Fruit fly (Drosophila melanogaster): ENCODE data around the gene Adi1.

The Adi1 gene

DNA sequence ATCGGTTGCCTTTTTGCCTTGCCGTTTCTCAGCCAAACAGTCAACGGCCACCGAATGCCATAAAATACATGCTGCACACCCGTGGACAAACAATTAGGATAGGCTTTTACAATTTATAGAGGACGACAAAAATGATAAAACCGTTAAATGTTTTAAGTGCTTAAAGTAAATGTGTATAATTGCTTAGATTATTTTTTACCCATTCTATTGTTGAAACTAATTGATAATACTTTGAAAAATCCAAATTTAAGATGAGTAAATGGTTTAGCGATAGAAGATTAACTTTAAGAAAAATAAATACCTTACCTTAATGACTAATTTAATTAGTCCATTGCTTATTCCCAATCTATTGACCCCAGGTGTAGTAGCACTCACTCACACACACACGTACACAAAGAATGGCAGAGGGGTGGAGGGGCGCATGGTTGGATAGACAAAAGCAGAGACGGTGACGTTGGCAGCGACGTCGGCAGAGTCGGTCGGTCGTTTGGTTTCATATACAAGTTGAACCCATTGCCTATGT lies 15.4 kb downstream of the Adi1 start (continued):
- TF ChIP-seq CG11723 (GFP tag; optimal IDR thresholded peaks at IDR 0.05): peak; percentile 92
- peak; percentile 96 for TF ChIP-seq CG12104 (GFP tag; optimal IDR thresholded peaks at IDR 0.05)
- TF ChIP-seq CG18011 (GFP tag; optimal IDR thresholded peaks at IDR 0.05): peak; percentile 79
- TF ChIP-seq shn (GFP tag; optimal IDR thresholded peaks at IDR 0.05): peak; percentile 79
- peak; percentile 91 for TF ChIP-seq CG33557 (GFP tag; optimal IDR thresholded peaks at IDR 0.05)
- no peak for TF ChIP-seq CG13287 (GFP tag; IDR thresholded peaks at IDR 0.05; ENCODE audit: partially characterized antibody)
- peak; percentile 95 for TF ChIP-seq peb (GFP tag; IDR thresholded peaks at IDR 0.05)
- peak; percentile 92 for TF ChIP-seq CG32772 (GFP tag; IDR thresholded peaks at IDR 0.05)
- TF ChIP-seq Ada2b (GFP tag; IDR thresholded peaks at IDR 0.05): peak; percentile 90
- peak; percentile 76 for TF ChIP-seq CG31388 (GFP tag; optimal IDR thresholded peaks at IDR 0.05)
- TF ChIP-seq tup (GFP tag; optimal IDR thresholded peaks at IDR 0.05): peak; percentile 62
- TF ChIP-seq CG3065 (GFP tag; optimal IDR thresholded peaks at IDR 0.05): peak; percentile 30
- TF ChIP-seq fd102C (GFP tag; optimal IDR thresholded peaks at IDR 0.05): peak; percentile 76
- peak; percentile 90 for TF ChIP-seq jumu (GFP tag; optimal IDR thresholded peaks at IDR 0.05)
- TF ChIP-seq CG12071 (GFP tag; optimal IDR thresholded peaks at IDR 0.05): peak; percentile 87
- TF ChIP-seq Nf-YB (GFP tag; optimal IDR thresholded peaks at IDR 0.05): peak; percentile 85
- TF ChIP-seq ato (GFP tag; IDR thresholded peaks at IDR 0.05; ENCODE audit: partially characterized antibody): no peak
- TF ChIP-seq CG11560 (tag; IDR thresholded peaks at IDR 0.05): peak; percentile 80
- peak; percentile 58 for TF ChIP-seq CG17802 (tag; optimal IDR thresholded peaks at IDR 0.05)
- peak; percentile 78 for TF ChIP-seq CG12744 (GFP tag; optimal IDR thresholded peaks at IDR 0.05)
- peak; percentile 96 for TF ChIP-seq CG13424 (tag; optimal IDR thresholded peaks at IDR 0.05)
- peak; percentile 93 for TF ChIP-seq klu (GFP tag; IDR thresholded peaks at IDR 0.05)
- peak; percentile 67 for TF ChIP-seq gcm2 (GFP tag; optimal IDR thresholded peaks at IDR 0.05)
- TF ChIP-seq CG4707 (GFP tag; optimal IDR thresholded peaks at IDR 0.05): peak; percentile 80
- TF ChIP-seq ac (GFP tag; optimal IDR thresholded peaks at IDR 0.05): peak; percentile 71
- no peak for TF ChIP-seq pita (GFP tag; optimal IDR thresholded peaks at IDR 0.05)
- peak; percentile 96 for TF ChIP-seq lab (GFP tag; optimal IDR thresholded peaks at IDR 0.05)
- peak; percentile 84 for TF ChIP-seq pb (GFP tag; optimal IDR thresholded peaks at IDR 0.05)
- TF ChIP-seq Ssrp (tag; optimal IDR thresholded peaks at IDR 0.05): peak; percentile 91
- peak; percentile 99 for TF ChIP-seq CG11696 (GFP tag; IDR thresholded peaks at IDR 0.05)
- TF ChIP-seq mam (GFP tag; optimal IDR thresholded peaks at IDR 0.05): peak; percentile 88
- TF ChIP-seq prd (optimal IDR thresholded peaks at IDR 0.05): no peak
- peak; percentile 95 for TF ChIP-seq prd (GFP tag; IDR thresholded peaks at IDR 0.05)
- peak; percentile 93 for TF ChIP-seq D19A (tag; optimal IDR thresholded peaks at IDR 0.05)
- peak; percentile 89 for TF ChIP-seq tin (GFP tag; optimal IDR thresholded peaks at IDR 0.05)
- TF ChIP-seq BEAF-32 (GFP tag; optimal IDR thresholded peaks at IDR 0.05): peak; percentile 6
- peak; percentile 84 for TF ChIP-seq her (GFP tag; optimal IDR thresholded peaks at IDR 0.05)
- peak; percentile 89; the same call in 1 of the 3 replicates for TF ChIP-seq CG3726 (GFP tag; IDR thresholded peaks at IDR 0.05)
- TF ChIP-seq chn (GFP tag; optimal IDR thresholded peaks at IDR 0.05): peak; percentile 87
- peak; percentile 84 for TF ChIP-seq tx (GFP tag; optimal IDR thresholded peaks at IDR 0.05)
- TF ChIP-seq insv (GFP tag; optimal IDR thresholded peaks at IDR 0.05): peak in 1 of 2 experiments; percentile 75
- peak; percentile 87 for TF ChIP-seq CG11398 (GFP tag; optimal IDR thresholded peaks at IDR 0.05)
- peak; percentile 90 for TF ChIP-seq CG5180 (GFP tag; optimal IDR thresholded peaks at IDR 0.05)
- TF ChIP-seq bcd (GFP tag; optimal IDR thresholded peaks at IDR 0.05): peak; percentile 96
- TF ChIP-seq Dip2 (GFP tag; IDR thresholded peaks at IDR 0.05): no peak; the same call in 1 of the 2 replicates
- peak; percentile 93; the same call in 1 of the 2 replicates for TF ChIP-seq ro (GFP tag; IDR thresholded peaks at IDR 0.05)
- TF ChIP-seq bab2 (GFP tag; optimal IDR thresholded peaks at IDR 0.05): peak; percentile 88
- peak; percentile 88 for TF ChIP-seq toy (GFP tag; IDR thresholded peaks at IDR 0.05)
- peak; percentile 1 for TF ChIP-seq Dp (GFP tag; optimal IDR thresholded peaks at IDR 0.05)
- peak; percentile 72 for TF ChIP-seq slou (GFP tag; optimal IDR thresholded peaks at IDR 0.05)
